Fruit fly (Drosophila melanogaster) whole organism, prepupa: ENCODE measurements around the gene Mur89F.

Experiments used
- Blimp-1 ChIP-seq: fragments of 200-800 bp; sonication (Bioruptor generic); optimal IDR thresholded peaks from 3 replicates; lab custom pipeline; 2017; ENCODE audit warnings: missing biosample characterization, missing genetic modification characterization, mild to moderate bottlenecking, moderate library complexity, missing genetic modification reagents
- CG10631 ChIP-seq: fragments of 200-800 bp; sonication (Bioruptor generic); optimal IDR thresholded peaks from 2 replicates; lab custom pipeline; 2016; ENCODE audit warnings: missing biosample characterization, missing genetic modification characterization
- CG11762 ChIP-seq: fragments of 200-800 bp; sonication (Bioruptor generic); optimal IDR thresholded peaks from 3 replicates; lab custom pipeline; 2016; ENCODE audit warnings: missing biosample characterization, missing genetic modification characterization; ENCODE audit not compliant: insufficient read depth
- CG3032 ChIP-seq: fragments of 200-800 bp; optimal IDR thresholded peaks from 2 replicates; lab custom pipeline; 2019; ENCODE audit warnings: missing biosample characterization, mild to moderate bottlenecking, missing genetic modification characterization, moderate library complexity
- CG31627 ChIP-seq: fragments of 200-800 bp; sonication (Bioruptor generic); optimal IDR thresholded peaks from 3 replicates; lab custom pipeline; 2016; ENCODE audit warnings: missing biosample characterization, missing genetic modification characterization
- CG32006 ChIP-seq: fragments of 200-800 bp; sonication (Bioruptor generic); optimal IDR thresholded peaks from 3 replicates; lab custom pipeline; 2017; ENCODE audit warnings: missing biosample characterization, mild to moderate bottlenecking, missing genetic modification characterization
- CG3919 ChIP-seq: fragments of 200-800 bp; sonication (Bioruptor generic); optimal IDR thresholded peaks from 3 replicates; lab custom pipeline; 2016; ENCODE audit warnings: missing biosample characterization, missing genetic modification characterization
- CG4318 ChIP-seq: fragments of 200-800 bp; sonication (Bioruptor generic); optimal IDR thresholded peaks from 3 replicates; lab custom pipeline; 2017; ENCODE audit warnings: missing biosample characterization, mild to moderate bottlenecking, missing genetic modification characterization
- CG6163 ChIP-seq: fragments of 200-800 bp; sonication (Bioruptor generic); IDR thresholded peaks from 3 replicates; pipeline ENCODE4 v1.3.6; 2022; ENCODE audit warnings: missing biosample characterization, missing genetic modification characterization
- CG6792 ChIP-seq: fragments of 200-800 bp; sonication (Bioruptor generic); optimal IDR thresholded peaks from 3 replicates; lab custom pipeline; 2016; ENCODE audit warnings: missing biosample characterization, missing genetic modification characterization
- CG7368 ChIP-seq: fragments of 200-800 bp; sonication (Bioruptor generic); optimal IDR thresholded peaks from 3 replicates; lab custom pipeline; 2016; ENCODE audit warnings: missing biosample characterization, missing genetic modification characterization
- CG8119 ChIP-seq: fragments of 200-800 bp; sonication (Bioruptor generic); IDR thresholded peaks from 3 replicates; pipeline ENCODE4 v1.3.6; 2022; ENCODE audit warnings: missing biosample characterization, missing genetic modification characterization
- Eip78C ChIP-seq: fragments of 200-800 bp; sonication (Bioruptor generic); peaks from one replicate; lab custom pipeline; 2016; ENCODE audit warnings: missing biosample characterization, missing genetic modification characterization
- Ets21C ChIP-seq: fragments of 200-800 bp; sonication (Bioruptor generic); optimal IDR thresholded peaks from 3 replicates; lab custom pipeline; 2016; ENCODE audit warnings: missing biosample characterization, missing genetic modification characterization
- Hr39 ChIP-seq: fragments of 200-800 bp; sonication (Bioruptor generic); optimal IDR thresholded peaks from 2 replicates; lab custom pipeline; 2016; ENCODE audit warnings: missing biosample characterization, missing genetic modification characterization
- Lpt ChIP-seq: fragments of 200-800 bp; sonication (Bioruptor generic); optimal IDR thresholded peaks from 3 replicates; lab custom pipeline; 2016; ENCODE audit warnings: missing biosample characterization, missing genetic modification characterization
- Smox ChIP-seq: fragments of 200-800 bp; sonication (Bioruptor generic); optimal IDR thresholded peaks from 3 replicates; lab custom pipeline; 2016; ENCODE audit warnings: missing biosample characterization, missing genetic modification characterization
- Sox14 ChIP-seq: fragments of 200-800 bp; sonication (Bioruptor generic); optimal IDR thresholded peaks from 3 replicates; lab custom pipeline; 2016; ENCODE audit warnings: missing biosample characterization, missing genetic modification characterization
- achi ChIP-seq: fragments of 200-800 bp; sonication (Bioruptor generic); optimal IDR thresholded peaks from 3 replicates; lab custom pipeline; 2016; ENCODE audit warnings: missing biosample characterization, missing genetic modification characterization
- acj6 ChIP-seq: fragments of 200-800 bp; sonication (Bioruptor generic); optimal IDR thresholded peaks from 3 replicates; lab custom pipeline; 2016; ENCODE audit warnings: missing biosample characterization, missing genetic modification characterization
- cyc ChIP-seq: fragments of 200-800 bp; sonication (Bioruptor generic); optimal IDR thresholded peaks from 3 replicates; lab custom pipeline; 2016; ENCODE audit warnings: missing biosample characterization, missing genetic modification characterization
- eg ChIP-seq: fragments of 200-800 bp; sonication (Bioruptor generic); IDR thresholded peaks from 3 replicates; pipeline ENCODE4 v1.3.6; 2022; ENCODE audit warnings: missing biosample characterization, missing genetic modification characterization
- esn ChIP-seq: fragments of 200-800 bp; sonication (Bioruptor generic); optimal IDR thresholded peaks from 2 replicates; lab custom pipeline; 2016; ENCODE audit warnings: missing biosample characterization, mild to moderate bottlenecking, missing genetic modification characterization, moderate library complexity
- fkh ChIP-seq: fragments of 200-800 bp; sonication (Bioruptor generic); optimal IDR thresholded peaks from 3 replicates; lab custom pipeline; 2017; ENCODE audit warnings: missing biosample characterization, mild to moderate bottlenecking, missing genetic modification characterization, moderate library complexity
- net ChIP-seq: fragments of 200-800 bp; sonication (Bioruptor generic); optimal IDR thresholded peaks from 3 replicates; lab custom pipeline; 2016; ENCODE audit warnings: missing biosample characterization, missing genetic modification characterization
- pdm3 ChIP-seq: fragments of 200-800 bp; sonication (Bioruptor generic); optimal IDR thresholded peaks from 3 replicates; lab custom pipeline; 2016; ENCODE audit warnings: missing biosample characterization, missing genetic modification characterization
- ss ChIP-seq, 2 experiments: fragments of 200-800 bp; sonication (Bioruptor generic); optimal IDR thresholded peaks; 2 replicates in 1 of 2; 3 replicates in 1 of 2; lab custom pipeline; 2017 to 2018; ENCODE audit warnings: mild to moderate bottlenecking in 2 of 2, missing biosample characterization in 2 of 2, missing genetic modification characterization in 2 of 2, moderate library complexity in 1 of 2
- svp ChIP-seq: fragments of 200-800 bp; sonication (Bioruptor generic); peaks from one replicate; lab custom pipeline; 2016; ENCODE audit warnings: missing biosample characterization, missing genetic modification characterization
- topi ChIP-seq: fragments of 200-800 bp; sonication (Bioruptor generic); optimal IDR thresholded peaks from 3 replicates; lab custom pipeline; 2016; ENCODE audit warnings: missing biosample characterization, missing genetic modification characterization
- vri ChIP-seq: fragments of 200-800 bp; sonication (Bioruptor generic); optimal IDR thresholded peaks from 3 replicates; lab custom pipeline; 2016; ENCODE audit warnings: missing biosample characterization, mild to moderate bottlenecking, missing genetic modification characterization

Mur89F gene

DNA sequence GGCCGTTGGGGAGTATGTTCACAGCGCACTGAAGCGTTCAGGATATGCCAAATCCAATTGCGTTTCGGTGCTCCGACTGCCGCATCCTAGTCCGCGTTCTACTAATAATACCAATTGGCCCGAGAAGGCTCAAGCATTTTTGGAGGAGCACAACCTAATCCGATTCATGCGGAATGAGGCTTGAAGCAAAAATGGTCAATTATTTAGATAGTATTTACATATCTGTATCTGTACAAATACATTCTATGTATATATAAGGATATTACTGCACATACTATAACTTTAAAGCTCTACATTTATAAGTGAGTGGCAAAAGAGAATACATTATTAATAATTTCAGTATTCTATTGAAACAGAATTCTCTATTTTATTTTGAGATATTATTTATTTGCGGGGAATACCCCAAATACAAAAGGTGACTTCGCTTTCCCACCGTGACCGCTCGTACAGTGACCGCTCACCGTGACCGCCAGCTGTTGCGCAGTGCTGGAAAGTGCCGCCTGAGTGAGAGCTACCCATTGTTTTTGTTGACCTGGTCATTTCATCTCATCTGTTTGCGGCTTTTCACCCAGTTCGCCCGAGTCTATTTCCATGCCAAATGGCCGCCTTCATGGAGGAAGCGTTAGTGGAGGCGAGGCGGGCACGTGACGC is 50.4 kb downstream of the Mur89F start, which contains the start of gene CG5292 (continued):
- TF ChIP-seq CG7368 (no peak), ss (GFP tag; optimal IDR thresholded peaks at IDR 0.05; lab: Kevin White, UChicago) (no peak), CG3032 (tag; lab: Kevin White, UChicago) (peak; percentile 53), CG6163 (GFP tag; lab: Robert Waterston, UW) (peak; percentile 69; the same call in 2 of the 3 replicates), cyc (GFP tag; lab: Kevin White, UChicago) (peak; percentile 22), Lpt (GFP tag; lab: Kevin White, UChicago) (no peak), Smox (peak; percentile 54), CG3919 (GFP tag; lab: Kevin White, UChicago) (peak; percentile 50), CG32006 (GFP tag; lab: Kevin White, UChicago) (no peak), CG31627 (peak; percentile 27)

DNA sequence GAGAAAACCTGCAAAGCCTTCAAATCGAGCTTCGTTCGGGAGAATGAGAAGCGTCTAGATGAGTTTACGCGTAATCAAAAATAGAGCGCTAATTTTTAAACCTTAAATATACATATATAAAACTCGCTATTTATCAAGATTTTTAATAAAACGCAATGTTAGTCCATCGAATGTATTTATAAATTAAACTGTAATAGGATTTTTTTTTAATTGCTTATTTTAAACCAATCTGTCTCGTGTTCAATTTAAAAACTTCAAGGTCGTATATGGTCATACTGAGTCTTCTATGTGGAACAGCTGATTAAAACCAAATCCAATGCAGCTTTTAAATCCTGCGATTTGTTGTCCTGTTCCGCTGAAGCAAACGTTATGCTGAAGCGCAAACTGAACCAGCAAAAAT is 51.6 kb downstream of the Mur89F start, which contains the start of gene Smug:
Gene Smug (plus strand): TSS at position 301 of the 400 bp plus-strand sequence.
- no peak for TF ChIP-seq Smox
- TF ChIP-seq CG8119 = no peak
- no peak for TF ChIP-seq acj6 (GFP tag; lab: Kevin White, UChicago)
- no peak for TF ChIP-seq CG11762 (GFP tag; lab: Kevin White, UChicago)
- TF ChIP-seq Lpt (GFP tag; lab: Kevin White, UChicago) = no peak
- no peak for TF ChIP-seq esn (GFP tag; lab: Kevin White, UChicago)
- no peak for TF ChIP-seq achi (GFP tag; lab: Kevin White, UChicago)

- no peak for TF ChIP-seq esn (GFP tag; lab: Kevin White, UChicago)
- TF ChIP-seq Eip78C (GFP tag; lab: Kevin White, UChicago) = peak; percentile 74
- TF ChIP-seq Hr39 (GFP tag; lab: Kevin White, UChicago) = peak; percentile 27
- TF ChIP-seq Sox14 = peak; percentile 20
- peak; percentile 10 for TF ChIP-seq Smox
- TF ChIP-seq Ets21C (GFP tag; lab: Kevin White, UChicago) = peak; percentile 26
- TF ChIP-seq CG3919 (GFP tag; lab: Kevin White, UChicago) = peak; percentile 29
- TF ChIP-seq CG6163 (GFP tag; lab: Robert Waterston, UW) = 0 out of 3 replicates have a peak, but pooled peaks have one; percentile 13
- TF ChIP-seq vri (GFP tag; lab: Kevin White, UChicago) = no peak
- TF ChIP-seq CG8119 = 0 out of 3 replicates have a peak, but pooled peaks have one; percentile 30
- no peak for TF ChIP-seq CG4318 (GFP tag; lab: Kevin White, UChicago)
- TF ChIP-seq pdm3 (GFP tag; lab: Kevin White, UChicago) = peak; percentile 11
- peak; percentile 21 for TF ChIP-seq cyc (GFP tag; lab: Kevin White, UChicago)
- TF ChIP-seq CG7368 = no peak
- no peak for TF ChIP-seq acj6 (GFP tag; lab: Kevin White, UChicago)
- no peak for TF ChIP-seq fkh (GFP tag; lab: Kevin White, UChicago)
- TF ChIP-seq Blimp-1 = no peak
- TF ChIP-seq CG31627 = peak; percentile 15
- peak; percentile 0 for TF ChIP-seq net (GFP tag; lab: Kevin White, UChicago)
Measured at dm6 chr3R:17149080-17149746, 52.7 kb downstream of the Mur89F start, which contains the start of the genes m-cup and Det. m-cup (minus strand) TSS chr3R:17149412. Det (plus strand) TSS chr3R:17149667.

DNA sequence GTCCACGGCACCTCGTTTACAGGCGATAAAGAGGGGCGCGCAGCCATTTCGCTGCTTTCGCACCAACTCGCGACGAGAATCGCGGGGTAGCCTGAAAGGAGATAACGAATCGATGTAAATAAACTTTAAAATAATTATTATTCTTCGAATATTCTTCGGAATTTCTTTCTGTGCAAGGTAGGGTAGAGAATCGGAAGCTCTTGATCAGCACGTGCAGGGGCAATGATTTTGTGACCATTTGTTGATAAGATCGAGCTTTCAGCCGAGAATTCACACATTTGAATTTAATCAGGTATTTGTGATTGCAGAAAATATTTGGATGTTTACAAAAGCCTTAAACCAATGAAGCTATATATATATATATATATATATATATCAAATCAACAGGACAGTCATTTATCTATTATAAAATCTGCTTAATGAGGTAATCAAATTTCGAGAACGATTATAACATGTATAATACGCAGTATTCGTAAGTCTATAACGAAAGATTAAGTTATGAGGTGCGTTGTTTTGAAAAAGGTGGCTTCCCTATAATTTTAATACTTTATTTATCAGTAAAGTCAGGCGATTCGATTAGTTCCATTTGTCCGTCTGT is 54.2 kb downstream of the Mur89F start:
- TF ChIP-seq CG10631 (GFP tag; lab: Kevin White, UChicago) (no peak), Ets21C (GFP tag; lab: Kevin White, UChicago) (no peak), eg (GFP tag; lab: Robert Waterston, UW) (no peak), pdm3 (GFP tag; lab: Kevin White, UChicago) (no peak), acj6 (GFP tag; lab: Kevin White, UChicago) (no peak), svp (GFP tag; lab: Kevin White, UChicago) (peak; percentile 86)
- TF ChIP-seq, all 60 proteins: peak for 1

dm6 chr3R:17142304-17142703 is 59.6 kb downstream of the Mur89F start, which contains the start of gene TwdlW:
TwdlW (minus strand) TSS chr3R:17142404.
- TF ChIP-seq Blimp-1 (no peak), CG8119 (no peak), CG6792 (GFP tag; lab: Kevin White, UChicago) (no peak), topi (GFP tag; lab: Kevin White, UChicago) (no peak), CG3919 (GFP tag; lab: Kevin White, UChicago) (no peak), cyc (GFP tag; lab: Kevin White, UChicago) (no peak)
